Worm (Caenorhabditis elegans): Measurements from ENCODE around the gene npr-9.

ce11 chrX:11365995-11366394 lies 36.5 kb downstream of the npr-9 start:
- TF ChIP-seq klf-2 (GFP tag; conservative IDR thresholded peaks at IDR 0.05) (no peak), flt-1 (GFP tag; IDR thresholded peaks at IDR 0.05) (0 out of 2 replicates have a peak, but pooled peaks have one; percentile 30), ref-1 (GFP tag; conservative IDR thresholded peaks at IDR 0.05) (no peak), T22C8.4 (GFP tag; IDR thresholded peaks at IDR 0.05) (peak; percentile 56; the same call in 1 of the 2 replicates), cog-1 (tag; optimal IDR thresholded peaks at IDR 0.05) (no peak), med-1 (GFP tag; optimal IDR thresholded peaks at IDR 0.05; ENCODE audit: insufficient read depth) (no peak), ztf-29 (GFP tag; IDR thresholded peaks at IDR 0.05) (no peak)
